Fruit fly (Drosophila melanogaster) whole organism, prepupa: ENCODE measurements around the gene sol.

ENCODE experiments used
- Blimp-1 ChIP-seq: fragments of 200-800 bp; sonication (Bioruptor generic); optimal IDR thresholded peaks from 3 replicates; lab custom pipeline; 2017; ENCODE audit warnings: missing biosample characterization, missing genetic modification characterization, mild to moderate bottlenecking, moderate library complexity, missing genetic modification reagents
- CG10669 ChIP-seq: fragments of 200-800 bp; sonication (Bioruptor generic); optimal IDR thresholded peaks from 3 replicates; lab custom pipeline; 2018; ENCODE audit warnings: missing biosample characterization, mild to moderate bottlenecking, missing genetic modification characterization, moderate library complexity
- CG11294 ChIP-seq: fragments of 200-800 bp; sonication (Bioruptor generic); IDR thresholded peaks from 2 replicates; pipeline ENCODE4 v1.3.6; 2022; ENCODE audit warnings: missing biosample characterization, missing genetic modification characterization
- CG11902 ChIP-seq: fragments of 200-800 bp; sonication (Bioruptor generic); optimal IDR thresholded peaks from 3 replicates; lab custom pipeline; 2016; ENCODE audit warnings: missing biosample characterization, missing genetic modification characterization
- CG1621 ChIP-seq: fragments of 200-800 bp; sonication (Bioruptor generic); optimal IDR thresholded peaks from 3 replicates; lab custom pipeline; 2018; ENCODE audit warnings: missing biosample characterization, mild to moderate bottlenecking, missing genetic modification characterization
- CG16779 ChIP-seq: fragments of 200-800 bp; sonication (Bioruptor generic); optimal IDR thresholded peaks from 3 replicates; lab custom pipeline; 2017; ENCODE audit warnings: missing biosample characterization, mild to moderate bottlenecking, missing genetic modification characterization
- CG31627 ChIP-seq: fragments of 200-800 bp; sonication (Bioruptor generic); optimal IDR thresholded peaks from 3 replicates; lab custom pipeline; 2016; ENCODE audit warnings: missing biosample characterization, missing genetic modification characterization
- CG32006 ChIP-seq: fragments of 200-800 bp; sonication (Bioruptor generic); optimal IDR thresholded peaks from 3 replicates; lab custom pipeline; 2017; ENCODE audit warnings: missing biosample characterization, mild to moderate bottlenecking, missing genetic modification characterization
- CG34406 ChIP-seq: fragments of 200-800 bp; sonication (Bioruptor generic); optimal IDR thresholded peaks from 3 replicates; lab custom pipeline; 2016; ENCODE audit warnings: missing biosample characterization, missing genetic modification characterization
- CG4318 ChIP-seq: fragments of 200-800 bp; sonication (Bioruptor generic); optimal IDR thresholded peaks from 3 replicates; lab custom pipeline; 2017; ENCODE audit warnings: missing biosample characterization, mild to moderate bottlenecking, missing genetic modification characterization
- CG6163 ChIP-seq: fragments of 200-800 bp; sonication (Bioruptor generic); IDR thresholded peaks from 3 replicates; pipeline ENCODE4 v1.3.6; 2022; ENCODE audit warnings: missing biosample characterization, missing genetic modification characterization
- CG6276 ChIP-seq: fragments of 200-800 bp; sonication (Bioruptor generic); optimal IDR thresholded peaks from 2 replicates; lab custom pipeline; 2017; ENCODE audit warnings: missing biosample characterization, mild to moderate bottlenecking, missing genetic modification characterization
- CG6808 ChIP-seq: fragments of 200-800 bp; sonication (Bioruptor generic); optimal IDR thresholded peaks from 3 replicates; lab custom pipeline; 2017; ENCODE audit warnings: missing biosample characterization, missing genetic modification characterization, mild to moderate bottlenecking, moderate library complexity, missing genetic modification reagents
- CG6854 ChIP-seq: fragments of 200-800 bp; sonication (Bioruptor generic); optimal IDR thresholded peaks from 2 replicates; lab custom pipeline; 2017; ENCODE audit warnings: missing biosample characterization, mild to moderate bottlenecking, missing genetic modification characterization
- CG8119 ChIP-seq: fragments of 200-800 bp; sonication (Bioruptor generic); IDR thresholded peaks from 3 replicates; pipeline ENCODE4 v1.3.6; 2022; ENCODE audit warnings: missing biosample characterization, missing genetic modification characterization
- CG8319 ChIP-seq: fragments of 200-800 bp; sonication (Bioruptor generic); optimal IDR thresholded peaks from 3 replicates; lab custom pipeline; 2016; ENCODE audit warnings: missing biosample characterization, missing genetic modification characterization
- CG8632 ChIP-seq: fragments of 200-800 bp; sonication (Bioruptor generic); optimal IDR thresholded peaks from 3 replicates; lab custom pipeline; 2016; ENCODE audit warnings: missing biosample characterization, missing genetic modification characterization
- CG9139 ChIP-seq: fragments of 200-800 bp; sonication (Bioruptor generic); optimal IDR thresholded peaks from 3 replicates; lab custom pipeline; 2017; ENCODE audit warnings: missing biosample characterization, mild to moderate bottlenecking, missing genetic modification characterization
- Eip75B ChIP-seq: fragments of 200-800 bp; sonication (Bioruptor generic); optimal IDR thresholded peaks from 3 replicates; lab custom pipeline; 2016; ENCODE audit warnings: missing biosample characterization, missing genetic modification characterization
- Eip78C ChIP-seq: fragments of 200-800 bp; sonication (Bioruptor generic); peaks from one replicate; lab custom pipeline; 2016; ENCODE audit warnings: missing biosample characterization, missing genetic modification characterization
- Eip93F ChIP-seq: fragments of 200-800 bp; sonication (Bioruptor generic); optimal IDR thresholded peaks from 2 replicates; lab custom pipeline; 2016; ENCODE audit warnings: missing biosample characterization, mild to moderate bottlenecking, missing genetic modification characterization
- Ets96B ChIP-seq: fragments of 200-800 bp; optimal IDR thresholded peaks from 2 replicates; lab custom pipeline; 2019; ENCODE audit warnings: missing biosample characterization, mild to moderate bottlenecking, missing genetic modification characterization, moderate library complexity
- Gug ChIP-seq: fragments of 200-800 bp; sonication (Bioruptor generic); IDR thresholded peaks from 2 replicates; pipeline ENCODE4 v1.3.6; 2022; ENCODE audit warnings: missing biosample characterization, missing genetic modification characterization
- Hr38 ChIP-seq: sonication (Bioruptor generic); optimal IDR thresholded peaks from 2 replicates; lab custom pipeline; 2016; ENCODE audit warnings: missing biosample characterization, missing genetic modification characterization
- Lpt ChIP-seq: fragments of 200-800 bp; sonication (Bioruptor generic); optimal IDR thresholded peaks from 3 replicates; lab custom pipeline; 2016; ENCODE audit warnings: missing biosample characterization, missing genetic modification characterization
- Met ChIP-seq: fragments of 200-800 bp; sonication (Bioruptor generic); optimal IDR thresholded peaks from 3 replicates; lab custom pipeline; 2016; ENCODE audit warnings: missing biosample characterization, missing genetic modification characterization
- OdsH ChIP-seq: fragments of 200-800 bp; sonication (Bioruptor generic); optimal IDR thresholded peaks from 3 replicates; lab custom pipeline; 2016; ENCODE audit warnings: missing biosample characterization, missing genetic modification characterization
- Smox ChIP-seq: fragments of 200-800 bp; sonication (Bioruptor generic); optimal IDR thresholded peaks from 3 replicates; lab custom pipeline; 2016; ENCODE audit warnings: missing biosample characterization, missing genetic modification characterization
- Sox102F ChIP-seq: fragments of 200-800 bp; sonication (Bioruptor generic); optimal IDR thresholded peaks from 2 replicates; lab custom pipeline; 2016; ENCODE audit warnings: missing biosample characterization, mild to moderate bottlenecking, missing genetic modification characterization
- Sox14 ChIP-seq: fragments of 200-800 bp; sonication (Bioruptor generic); optimal IDR thresholded peaks from 3 replicates; lab custom pipeline; 2016; ENCODE audit warnings: missing biosample characterization, missing genetic modification characterization
- Sox15 ChIP-seq: fragments of 200-800 bp; sonication (Bioruptor generic); optimal IDR thresholded peaks from 3 replicates; lab custom pipeline; 2016; ENCODE audit warnings: missing biosample characterization, missing genetic modification characterization
- achi ChIP-seq: fragments of 200-800 bp; sonication (Bioruptor generic); optimal IDR thresholded peaks from 3 replicates; lab custom pipeline; 2016; ENCODE audit warnings: missing biosample characterization, missing genetic modification characterization
- acj6 ChIP-seq: fragments of 200-800 bp; sonication (Bioruptor generic); optimal IDR thresholded peaks from 3 replicates; lab custom pipeline; 2016; ENCODE audit warnings: missing biosample characterization, missing genetic modification characterization
- cyc ChIP-seq: fragments of 200-800 bp; sonication (Bioruptor generic); optimal IDR thresholded peaks from 3 replicates; lab custom pipeline; 2016; ENCODE audit warnings: missing biosample characterization, missing genetic modification characterization
- dac ChIP-seq: fragments of 200-800 bp; sonication (Bioruptor generic); optimal IDR thresholded peaks from 2 replicates; lab custom pipeline; 2017; ENCODE audit warnings: missing biosample characterization, mild to moderate bottlenecking, missing genetic modification characterization
- eg ChIP-seq: fragments of 200-800 bp; sonication (Bioruptor generic); IDR thresholded peaks from 3 replicates; pipeline ENCODE4 v1.3.6; 2022; ENCODE audit warnings: missing biosample characterization, missing genetic modification characterization
- esn ChIP-seq: fragments of 200-800 bp; sonication (Bioruptor generic); optimal IDR thresholded peaks from 2 replicates; lab custom pipeline; 2016; ENCODE audit warnings: missing biosample characterization, mild to moderate bottlenecking, missing genetic modification characterization, moderate library complexity
- fd59A ChIP-seq: fragments of 200-800 bp; sonication (Bioruptor generic); optimal IDR thresholded peaks from 2 replicates; lab custom pipeline; 2017; ENCODE audit warnings: missing biosample characterization, mild to moderate bottlenecking, missing genetic modification characterization, missing genetic modification reagents
- fd85E ChIP-seq: fragments of 200-800 bp; sonication (Bioruptor generic); optimal IDR thresholded peaks from 3 replicates; lab custom pipeline; 2016; ENCODE audit warnings: missing biosample characterization, missing genetic modification characterization
- fkh ChIP-seq: fragments of 200-800 bp; sonication (Bioruptor generic); optimal IDR thresholded peaks from 3 replicates; lab custom pipeline; 2017; ENCODE audit warnings: missing biosample characterization, mild to moderate bottlenecking, missing genetic modification characterization, moderate library complexity
- net ChIP-seq: fragments of 200-800 bp; sonication (Bioruptor generic); optimal IDR thresholded peaks from 3 replicates; lab custom pipeline; 2016; ENCODE audit warnings: missing biosample characterization, missing genetic modification characterization
- pdm3 ChIP-seq: fragments of 200-800 bp; sonication (Bioruptor generic); optimal IDR thresholded peaks from 3 replicates; lab custom pipeline; 2016; ENCODE audit warnings: missing biosample characterization, missing genetic modification characterization
- salr ChIP-seq, 2 experiments: fragments of 200-800 bp; sonication (Bioruptor generic); optimal IDR thresholded peaks; 3 replicates each; lab custom pipeline; 2016 to 2018; ENCODE audit warnings: missing biosample characterization in 2 of 2, missing genetic modification characterization in 2 of 2, mild to moderate bottlenecking in 1 of 2
- spab ChIP-seq: fragments of 200-800 bp; sonication (Bioruptor generic); optimal IDR thresholded peaks from 2 replicates; lab custom pipeline; 2017; ENCODE audit warnings: missing biosample characterization, mild to moderate bottlenecking, missing genetic modification characterization, missing genetic modification reagents
- ss ChIP-seq, 2 experiments: fragments of 200-800 bp; sonication (Bioruptor generic); optimal IDR thresholded peaks; 2 replicates in 1 of 2; 3 replicates in 1 of 2; lab custom pipeline; 2017 to 2018; ENCODE audit warnings: mild to moderate bottlenecking in 2 of 2, missing biosample characterization in 2 of 2, missing genetic modification characterization in 2 of 2, moderate library complexity in 1 of 2
- svp ChIP-seq: fragments of 200-800 bp; sonication (Bioruptor generic); peaks from one replicate; lab custom pipeline; 2016; ENCODE audit warnings: missing biosample characterization, missing genetic modification characterization
- vri ChIP-seq: fragments of 200-800 bp; sonication (Bioruptor generic); optimal IDR thresholded peaks from 3 replicates; lab custom pipeline; 2016; ENCODE audit warnings: missing biosample characterization, mild to moderate bottlenecking, missing genetic modification characterization

sol gene

DNA sequence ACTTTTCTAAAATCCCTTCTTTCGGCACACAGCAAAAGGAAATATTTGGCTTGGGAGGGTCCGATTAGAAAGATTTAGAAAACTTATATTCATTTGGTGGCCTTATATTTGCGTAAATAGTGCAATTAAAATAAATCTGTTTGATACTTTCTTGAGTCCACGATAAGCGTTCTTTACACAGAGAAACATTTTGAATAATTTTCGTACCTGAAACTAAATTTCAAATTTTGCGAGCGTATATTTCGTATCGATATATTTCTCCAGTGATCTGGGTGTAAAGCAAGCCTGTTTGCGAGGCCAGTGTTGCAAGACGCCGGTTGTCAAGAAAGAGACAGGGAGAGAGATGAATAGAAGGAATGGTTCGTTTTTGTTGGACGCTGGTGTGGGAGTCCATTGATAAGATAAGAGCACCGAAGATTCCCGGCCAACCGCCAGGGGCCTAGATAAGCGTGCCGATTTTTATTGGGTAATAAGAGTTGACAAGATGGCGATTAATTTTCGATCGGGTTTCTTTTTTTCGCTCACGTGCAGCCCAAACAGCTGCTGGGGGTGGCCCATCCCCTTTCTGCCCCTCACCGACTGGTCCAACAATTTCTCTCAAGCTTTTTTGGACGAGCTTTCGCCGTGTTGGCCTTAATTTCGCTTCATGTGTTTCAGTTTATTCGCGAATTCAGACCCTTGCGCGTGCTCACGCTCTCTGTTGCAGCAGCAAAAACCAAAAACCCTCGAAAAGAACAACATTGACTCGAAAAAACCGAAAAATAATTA, 23.8 kb downstream of the sol start, which contains the start of gene slgA (continued):
- TF ChIP-seq spab (GFP tag; lab: Kevin White, UChicago) (no peak), Gug (no peak), salr (GFP tag; optimal IDR thresholded peaks at IDR 0.05; lab: Kevin White, UChicago) (no peak), Eip78C (GFP tag; lab: Kevin White, UChicago) (peak; percentile 1), CG31627 (GFP tag; lab: Kevin White, UChicago) (peak; percentile 45)

DNA sequence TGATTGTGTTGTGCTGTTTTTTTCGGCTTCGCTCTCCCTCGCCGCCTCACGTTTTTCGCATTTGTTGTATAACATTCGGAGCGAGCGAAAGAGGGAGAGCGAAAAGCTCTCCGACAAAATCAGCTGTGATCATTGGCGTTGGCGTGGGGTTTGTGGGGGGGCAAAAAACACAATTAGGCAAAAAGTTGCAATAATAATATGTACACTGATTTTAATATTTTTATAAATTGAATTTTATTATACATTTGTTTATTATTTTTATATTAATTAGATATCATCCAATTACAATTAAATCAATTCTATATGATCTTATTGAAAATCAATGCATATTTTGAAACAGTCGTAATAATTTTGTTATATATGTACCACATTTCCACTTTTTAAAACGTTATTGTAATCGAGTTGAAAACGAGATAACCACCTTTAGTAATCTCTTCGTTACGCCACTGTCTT, 25.5 kb downstream of the sol start:
- TF ChIP-seq Hr38 (no peak), CG9139 (no peak), CG6808 (GFP tag; lab: Kevin White, UChicago) (peak; percentile 28), CG6163 (GFP tag; lab: Robert Waterston, UW) (peak; percentile 48; the same call in 2 of the 3 replicates), OdsH (GFP tag; lab: Kevin White, UChicago) (peak; percentile 60), net (GFP tag; lab: Kevin White, UChicago) (peak; percentile 63), CG8319 (GFP tag; lab: Kevin White, UChicago) (peak; percentile 36), pdm3 (GFP tag; lab: Kevin White, UChicago) (peak; percentile 28), Ets96B (tag; lab: Kevin White, UChicago) (peak; percentile 48), CG8632 (GFP tag; lab: Kevin White, UChicago) (peak; percentile 74), achi (GFP tag; lab: Kevin White, UChicago) (peak; percentile 73), ss (GFP tag; optimal IDR thresholded peaks at IDR 0.05; lab: Kevin White, UChicago) (peak in 1 of 2 experiments; percentile 36), CG6276 (GFP tag; lab: Kevin White, UChicago) (peak; percentile 65), fkh (GFP tag; lab: Kevin White, UChicago) (no peak), Sox102F (GFP tag; lab: Kevin White, UChicago) (peak; percentile 37), Lpt (GFP tag; lab: Kevin White, UChicago) (peak; percentile 65), Eip75B (GFP tag; lab: Kevin White, UChicago) (no peak), CG34406 (GFP tag; lab: Kevin White, UChicago) (peak; percentile 63), CG32006 (GFP tag; lab: Kevin White, UChicago) (peak; percentile 78), CG6854 (peak; percentile 37), spab (GFP tag; lab: Kevin White, UChicago) (peak; percentile 8), Met (GFP tag; lab: Kevin White, UChicago) (peak; percentile 41), acj6 (GFP tag; lab: Kevin White, UChicago) (peak; percentile 58), vri (GFP tag; lab: Kevin White, UChicago) (peak; percentile 78), cyc (GFP tag; lab: Kevin White, UChicago) (peak; percentile 11), fd59A (GFP tag; lab: Kevin White, UChicago) (no peak), CG10669 (GFP tag; lab: Kevin White, UChicago) (peak; percentile 50), Sox14 (GFP tag; lab: Kevin White, UChicago) (no peak), CG11902 (GFP tag; lab: Kevin White, UChicago) (no peak), esn (GFP tag; lab: Kevin White, UChicago) (peak; percentile 54), CG8119 (GFP tag; lab: Robert Waterston, UW) (peak; percentile 74), CG1621 (no peak), CG11294 (GFP tag; lab: Robert Waterston, UW) (no peak), eg (GFP tag; lab: Robert Waterston, UW) (peak; percentile 65; the same call in 2 of the 3 replicates), CG31627 (GFP tag; lab: Kevin White, UChicago) (no peak), Eip78C (GFP tag; lab: Kevin White, UChicago) (peak; percentile 80), Blimp-1 (GFP tag; lab: Kevin White, UChicago) (no peak), Gug (no peak), salr (GFP tag; optimal IDR thresholded peaks at IDR 0.05; lab: Kevin White, UChicago) (peak in 1 of 2 experiments; percentile 39), fd85E (no peak), Eip93F (GFP tag; lab: Kevin White, UChicago) (peak; percentile 1), CG4318 (GFP tag; lab: Kevin White, UChicago) (peak; percentile 60), Smox (GFP tag; lab: Kevin White, UChicago) (peak; percentile 9), Sox15 (GFP tag; lab: Kevin White, UChicago) (no peak), svp (GFP tag; lab: Kevin White, UChicago) (no peak), dac (GFP tag; lab: Kevin White, UChicago) (peak; percentile 37), CG16779 (peak; percentile 15)
